Fruit fly (Drosophila melanogaster): ENCODE results near the gene CG2258.

dm6 chrX:8148556-8148955 is 46.7 kb upstream of the CG2258 start, which contains the start of gene CG10959:
- no peak for TF ChIP-seq ase (GFP tag; IDR thresholded peaks at IDR 0.05)
- TF ChIP-seq chinmo (GFP tag; IDR thresholded peaks at IDR 0.05; ENCODE audit: partially characterized antibody), result no peak
- no peak for TF ChIP-seq D (optimal IDR thresholded peaks at IDR 0.05)
- TF ChIP-seq D (GFP tag; optimal IDR thresholded peaks at IDR 0.05), result no peak
- TF ChIP-seq CG8290 (GFP tag; optimal IDR thresholded peaks at IDR 0.05), result no peak
- TF ChIP-seq CG8290 (tag; optimal IDR thresholded peaks at IDR 0.05), result no peak
- no peak for TF ChIP-seq esg (GFP tag; conservative IDR thresholded peaks at IDR 0.05)
- no peak for TF ChIP-seq prd (optimal IDR thresholded peaks at IDR 0.05)
- TF ChIP-seq prd (GFP tag; IDR thresholded peaks at IDR 0.05), result no peak
- no peak for TF ChIP-seq CG1647 (GFP tag; optimal IDR thresholded peaks at IDR 0.05)
- TF ChIP-seq CG6175 (GFP tag; IDR thresholded peaks at IDR 0.05), result no peak
- no peak for TF ChIP-seq CG34422 (GFP tag; IDR thresholded peaks at IDR 0.05)

Data from whole organism, embryonic.